Fruit fly (Drosophila melanogaster) whole organism, prepupa: ENCODE results near the gene Abcd1.

Experiments
- CG8119 ChIP-seq: fragments of 200-800 bp; sonication (Bioruptor generic); IDR thresholded peaks from 3 replicates; pipeline ENCODE4 v1.3.6; 2022; ENCODE audit warnings: missing biosample characterization, missing genetic modification characterization
- esn ChIP-seq: fragments of 200-800 bp; sonication (Bioruptor generic); optimal IDR thresholded peaks from 2 replicates; lab custom pipeline; 2016; ENCODE audit warnings: missing biosample characterization, mild to moderate bottlenecking, missing genetic modification characterization, moderate library complexity
- net ChIP-seq: fragments of 200-800 bp; sonication (Bioruptor generic); optimal IDR thresholded peaks from 3 replicates; lab custom pipeline; 2016; ENCODE audit warnings: missing biosample characterization, missing genetic modification characterization
- pdm3 ChIP-seq: fragments of 200-800 bp; sonication (Bioruptor generic); optimal IDR thresholded peaks from 3 replicates; lab custom pipeline; 2016; ENCODE audit warnings: missing biosample characterization, missing genetic modification characterization

dm6 chr4:150453-150852 lies 43.2 kb downstream of the Abcd1 start, which contains the start of gene CG32006:
- TF ChIP-seq esn (GFP tag; lab: Kevin White, UChicago): no peak
- TF ChIP-seq net (GFP tag; lab: Kevin White, UChicago): no peak
- TF ChIP-seq CG8119 (GFP tag; lab: Robert Waterston, UW): no peak
- TF ChIP-seq pdm3: no peak
